Fruit fly (Drosophila melanogaster): ENCODE measurements around the gene mRpL45.
A peak's percentile ranks its signal among the peaks of the same experiment; 100 is the strongest.

Gene mRpL45

dm6 chr3R:22639239-22639858, 21.1 kb downstream of the mRpL45 start, which contains the start of the genes loco and wake (continued):
- TF ChIP-seq CG30020 (tag; optimal IDR thresholded peaks at IDR 0.05) (peak; percentile 32), Camta (GFP tag; optimal IDR thresholded peaks at IDR 0.05) (no peak), Ets97D (GFP tag; optimal IDR thresholded peaks at IDR 0.05) (peak; percentile 66), knrl (GFP tag; IDR thresholded peaks at IDR 0.05; ENCODE audit: partially characterized antibody) (peak; percentile 94), slbo (GFP tag; IDR thresholded peaks at IDR 0.05) (no peak), sna (GFP tag; IDR thresholded peaks at IDR 0.05; ENCODE audit: partially characterized antibody) (peak; percentile 97), Hr3 (GFP tag; optimal IDR thresholded peaks at IDR 0.05) (no peak), jumu (GFP tag; optimal IDR thresholded peaks at IDR 0.05) (peak; percentile 16), Elba2 (GFP tag; optimal IDR thresholded peaks at IDR 0.05) (no peak), CG15479 (GFP tag; optimal IDR thresholded peaks at IDR 0.05) (peak; percentile 88), ash1 (GFP tag; optimal IDR thresholded peaks at IDR 0.05) (no peak), pzg (GFP tag; optimal IDR thresholded peaks at IDR 0.05) (peak; percentile 86), onecut (GFP tag; IDR thresholded peaks at IDR 0.05) (no peak), Sry-β (GFP tag; optimal IDR thresholded peaks at IDR 0.05) (no peak), Atf3 (GFP tag; optimal IDR thresholded peaks at IDR 0.05) (no peak), CG43689 (GFP tag; IDR thresholded peaks at IDR 0.05) (no peak), CG7556 (GFP tag; optimal IDR thresholded peaks at IDR 0.05) (no peak), CG17361 (GFP tag; IDR thresholded peaks at IDR 0.05) (peak; percentile 39; the same call in 1 of the 3 replicates), CrebB (tag; optimal IDR thresholded peaks at IDR 0.05) (no peak), CG31388 (GFP tag; optimal IDR thresholded peaks at IDR 0.05) (no peak), wor (GFP tag; IDR thresholded peaks at IDR 0.05) (no peak), Ptx1 (GFP tag; IDR thresholded peaks at IDR 0.05) (no peak), CG1603 (tag; optimal IDR thresholded peaks at IDR 0.05) (peak; percentile 28), slp2 (GFP tag; optimal IDR thresholded peaks at IDR 0.05) (no peak), dysf (GFP tag; IDR thresholded peaks at IDR 0.05) (no peak), Six4 (GFP tag; optimal IDR thresholded peaks at IDR 0.05) (no peak), Dek (tag; optimal IDR thresholded peaks at IDR 0.05) (no peak), HLH4C (GFP tag; IDR thresholded peaks at IDR 0.05; ENCODE audit: partially characterized antibody) (peak; percentile 87), HmgD (GFP tag; optimal IDR thresholded peaks at IDR 0.05) (peak; percentile 64), CG10274 (GFP tag; optimal IDR thresholded peaks at IDR 0.05) (no peak), trem (tag; optimal IDR thresholded peaks at IDR 0.05) (peak; percentile 79), CG17385 (GFP tag; optimal IDR thresholded peaks at IDR 0.05) (no peak), phol (tag; optimal IDR thresholded peaks at IDR 0.05) (peak; percentile 64), mam (GFP tag; optimal IDR thresholded peaks at IDR 0.05) (no peak), vvl (GFP tag; IDR thresholded peaks at IDR 0.05) (peak; percentile 21; the same call in 1 of the 2 replicates), corto (GFP tag; optimal IDR thresholded peaks at IDR 0.05) (no peak), esg (GFP tag; conservative IDR thresholded peaks at IDR 0.05) (no peak), CG9932 (GFP tag; IDR thresholded peaks at IDR 0.05) (no peak), Rfx (GFP tag; IDR thresholded peaks at IDR 0.05) (0 out of 2 replicates have a peak, but pooled peaks have one; percentile 35), rib (GFP tag; IDR thresholded peaks at IDR 0.05) (no peak), otp (GFP tag; IDR thresholded peaks at IDR 0.05) (no peak), Sox102F (GFP tag; optimal IDR thresholded peaks at IDR 0.05) (no peak), kay (GFP tag; optimal IDR thresholded peaks at IDR 0.05) (no peak), CG6791 (GFP tag; IDR thresholded peaks at IDR 0.05; ENCODE audit: partially characterized antibody) (peak; percentile 75; the same call in 2 of the 3 replicates), so (GFP tag; IDR thresholded peaks at IDR 0.05) (no peak), CG30403 (GFP tag; optimal IDR thresholded peaks at IDR 0.05) (no peak), fru (optimal IDR thresholded peaks at IDR 0.05) (no peak), CG15696 (tag; optimal IDR thresholded peaks at IDR 0.05) (peak; percentile 13), fd3F (GFP tag; optimal IDR thresholded peaks at IDR 0.05) (no peak), pros (GFP tag; optimal IDR thresholded peaks at IDR 0.05) (no peak), HmgZ (tag; optimal IDR thresholded peaks at IDR 0.05) (no peak)
